Worm (Caenorhabditis elegans) whole organism, midembryonic: ENCODE results near the gene exos-8.

Experiments
- T22C8.4 ChIP-seq: fragments of 200-800 bp; sonication (Bioruptor generic); IDR thresholded peaks from 2 replicates; pipeline ENCODE4 v1.3.6; 2022; ENCODE audit warnings: missing genetic modification characterization, missing compliant biosample characterization
- cog-1 ChIP-seq: sonication (generic microtip); optimal IDR thresholded peaks from 2 replicates; lab custom pipeline; 2016; ENCODE audit warnings: missing genetic modification characterization, missing compliant biosample characterization
- flt-1 ChIP-seq: fragments of 200-800 bp; sonication (Bioruptor generic); IDR thresholded peaks from 2 replicates; pipeline ENCODE4 v1.3.6; 2022; ENCODE audit warnings: missing genetic modification characterization, missing compliant biosample characterization
- klf-2 ChIP-seq: fragments of 200-800 bp; sonication (Bioruptor generic); conservative IDR thresholded peaks from 2 replicates; pipeline ENCODE4 v1.3.6; 2022; ENCODE audit warnings: missing genetic modification reagents, missing genetic modification characterization, missing compliant biosample characterization
- med-1 ChIP-seq: sonication (generic microtip); optimal IDR thresholded peaks from 2 replicates; lab custom pipeline; 2017; ENCODE audit warnings: missing genetic modification characterization, mild to moderate bottlenecking, missing compliant biosample characterization, antibody characterized with exemption, missing genetic modification reagents; ENCODE audit not compliant: insufficient read depth
- ref-1 ChIP-seq: fragments of 200-800 bp; sonication (Bioruptor generic); conservative IDR thresholded peaks from 2 replicates; pipeline ENCODE4 v1.3.6; 2022; ENCODE audit warnings: missing genetic modification reagents, missing genetic modification characterization, missing compliant biosample characterization
- tab-1 ChIP-seq: fragments of 200-800 bp; sonication (Bioruptor generic); IDR thresholded peaks from 2 replicates; pipeline ENCODE4 v1.3.6; 2022; ENCODE audit warnings: missing genetic modification characterization, missing compliant biosample characterization
- ztf-23 ChIP-seq: fragments of 200-800 bp; sonication (Bioruptor generic); IDR thresholded peaks from 2 replicates; pipeline ENCODE4 v1.3.6; 2022; ENCODE audit warnings: missing genetic modification reagents, missing genetic modification characterization, missing compliant biosample characterization
- ztf-29 ChIP-seq: fragments of 200-800 bp; sonication (Bioruptor generic); IDR thresholded peaks from 2 replicates; pipeline ENCODE4 v1.3.6; 2022; ENCODE audit warnings: missing genetic modification reagents, missing genetic modification characterization, missing compliant biosample characterization

The exos-8 gene

DNA sequence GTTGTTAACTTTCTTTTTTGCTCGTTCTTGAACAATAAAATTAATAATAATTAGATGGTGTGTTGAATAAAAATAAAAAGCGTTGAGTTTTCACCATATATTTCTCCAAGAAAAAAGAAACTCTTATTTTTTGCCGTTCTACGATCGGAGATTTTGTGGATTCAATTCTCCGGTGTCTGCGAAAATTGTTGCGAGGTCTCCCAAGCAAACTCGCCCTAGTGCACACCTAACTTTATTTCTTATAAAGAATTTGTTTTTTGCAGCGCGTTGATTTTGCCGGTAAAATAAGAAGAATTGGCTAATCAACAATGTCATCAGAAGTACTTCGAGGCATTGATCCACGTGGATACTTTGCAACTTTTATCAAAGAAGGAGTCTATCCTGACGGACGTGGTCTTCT is at the start of gene exos-8:
exos-8 (plus strand) TSS at position 264 of the 400 bp plus-strand sequence.
- TF ChIP-seq cog-1 (tag; lab: Kevin White, UChicago) (peak; percentile 41), med-1 (GFP tag; lab: Kevin White, UChicago) (no peak), tab-1 (GFP tag; lab: Robert Waterston, UW) (0 out of 2 replicates have a peak, but pooled peaks have one; percentile 20), ref-1 (GFP tag; lab: Robert Waterston, UW) (no peak), ztf-29 (GFP tag; lab: Robert Waterston, UW) (0 out of 2 replicates have a peak, but pooled peaks have one; percentile 34), flt-1 (peak; percentile 77; the same call in 1 of the 2 replicates), T22C8.4 (GFP tag; lab: Robert Waterston, UW) (no peak), ztf-23 (GFP tag; lab: Robert Waterston, UW) (no peak), klf-2 (peak; percentile 64; the same call in 1 of the 2 replicates)

DNA sequence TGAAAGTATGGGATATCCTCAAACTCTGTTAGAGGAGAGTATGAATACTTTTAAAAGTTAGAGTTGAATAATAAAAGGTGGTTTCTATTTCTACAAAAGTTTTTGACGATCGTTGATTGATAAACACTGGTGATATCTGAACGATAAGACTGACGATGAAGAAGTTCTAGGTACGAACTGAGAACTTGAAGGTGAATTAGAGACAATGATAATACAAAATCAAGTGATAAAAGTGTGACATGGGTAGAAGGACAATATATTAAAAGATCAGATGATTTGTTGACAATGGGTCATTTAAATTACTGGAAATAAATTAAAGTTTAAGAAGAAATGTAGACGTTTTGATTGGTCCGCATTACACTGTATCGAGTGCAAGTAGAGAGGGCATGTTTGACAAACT is 46.1 kb upstream of the exos-8 start, which contains the start of gene C18H9.5:
C18H9.5 (minus strand) TSS at position 179 of the 400 bp plus-strand sequence.
- TF ChIP-seq T22C8.4 (GFP tag; lab: Robert Waterston, UW), result no peak
- no peak for TF ChIP-seq tab-1 (GFP tag; lab: Robert Waterston, UW)
- TF ChIP-seq ref-1 (GFP tag; lab: Robert Waterston, UW), result no peak
- no peak for TF ChIP-seq med-1 (GFP tag; lab: Kevin White, UChicago)

DNA sequence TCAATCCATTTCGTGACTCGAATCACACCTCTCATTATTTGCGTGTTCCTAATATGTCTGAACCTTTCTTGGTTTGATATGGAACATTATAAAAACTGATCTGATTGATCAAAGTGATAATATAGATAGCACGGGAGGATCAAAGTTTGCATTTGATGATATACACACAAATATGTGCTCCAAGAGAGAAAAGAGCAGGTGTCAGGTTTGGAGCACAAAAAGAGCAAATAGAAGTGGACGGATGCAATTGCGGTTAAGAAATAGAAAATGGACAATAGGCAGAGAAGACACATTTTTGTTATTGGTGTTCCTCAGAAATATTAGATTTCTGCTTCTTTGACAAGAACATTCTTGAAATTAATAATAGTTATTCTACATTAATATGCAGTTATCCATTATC is 42.7 kb upstream of the exos-8 start, which contains the start of gene C18H9.1:
C18H9.1 (plus strand) TSS at position 301 of the 400 bp plus-strand sequence.
- TF ChIP-seq cog-1 (tag; lab: Kevin White, UChicago), result no peak
- no peak for TF ChIP-seq tab-1 (GFP tag; lab: Robert Waterston, UW)
- no peak for TF ChIP-seq med-1 (GFP tag; lab: Kevin White, UChicago)
- no peak for TF ChIP-seq ref-1 (GFP tag; lab: Robert Waterston, UW)
- no peak for TF ChIP-seq flt-1
- no peak for TF ChIP-seq ztf-23 (GFP tag; lab: Robert Waterston, UW)
- no peak for TF ChIP-seq T22C8.4 (GFP tag; lab: Robert Waterston, UW)

DNA sequence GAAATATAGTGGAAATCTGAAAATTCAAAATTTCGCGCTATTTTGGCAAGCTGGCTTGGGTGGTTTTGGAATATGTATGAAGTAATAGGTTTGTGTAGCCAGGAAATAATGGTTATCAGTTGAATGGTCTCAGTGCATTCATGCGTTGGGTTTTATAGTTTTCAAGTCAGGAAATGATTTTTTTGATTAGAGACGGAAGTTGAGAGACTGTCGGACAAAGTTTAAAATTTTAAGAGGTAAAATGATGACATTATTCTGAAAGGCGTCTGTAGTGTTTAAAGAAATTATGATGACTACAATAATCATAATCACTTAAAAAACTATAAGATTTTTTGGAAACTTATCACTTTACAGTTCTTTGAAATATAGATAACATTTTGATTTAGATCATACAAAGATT is 40.0 kb upstream of the exos-8 start, which contains the start of gene C18H9.6:
C18H9.6 (minus strand) TSS at position 129 of the 400 bp plus-strand sequence.
- TF ChIP-seq flt-1 (no peak), tab-1 (GFP tag; lab: Robert Waterston, UW) (no peak), ztf-23 (GFP tag; lab: Robert Waterston, UW) (no peak), cog-1 (tag; lab: Kevin White, UChicago) (no peak), klf-2 (no peak), ref-1 (GFP tag; lab: Robert Waterston, UW) (no peak), T22C8.4 (GFP tag; lab: Robert Waterston, UW) (no peak), ztf-29 (GFP tag; lab: Robert Waterston, UW) (no peak), med-1 (GFP tag; lab: Kevin White, UChicago) (no peak)

DNA sequence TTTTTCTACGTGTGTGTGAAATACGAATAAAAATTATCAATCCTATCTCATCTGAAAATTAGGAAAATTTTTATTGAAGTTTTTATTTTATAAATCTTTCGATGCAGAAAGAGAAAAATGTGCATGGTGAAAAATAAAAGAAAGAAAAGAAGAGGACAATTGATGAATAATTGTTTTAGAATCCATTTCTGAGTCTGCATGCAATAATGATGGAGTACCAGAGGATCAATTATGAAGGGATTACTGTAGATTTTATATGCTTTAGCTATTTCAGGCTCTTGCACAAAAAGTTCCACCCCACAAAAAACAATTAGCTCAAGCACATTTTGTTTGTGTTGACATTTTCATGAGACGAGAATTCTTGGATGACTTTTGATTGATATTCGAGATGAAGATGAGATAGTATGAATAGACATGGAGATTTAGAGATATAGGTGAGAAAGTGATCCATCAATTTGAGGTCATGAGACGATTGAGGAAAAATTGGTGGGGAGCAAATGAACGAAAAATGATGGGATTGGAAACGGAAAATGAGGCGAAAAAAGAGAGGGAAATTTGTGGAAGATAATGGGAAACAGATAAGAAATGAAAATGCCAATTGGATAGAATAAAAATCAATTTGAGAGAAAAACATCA is 35.8 kb upstream of the exos-8 start, which contains the start of gene rpy-1:
rpy-1 (minus strand) TSS at position 51 of the 636 bp plus-strand sequence.
- TF ChIP-seq ref-1 (GFP tag; lab: Robert Waterston, UW) (no peak), klf-2 (no peak), flt-1 (no peak), ztf-23 (GFP tag; lab: Robert Waterston, UW) (no peak), tab-1 (GFP tag; lab: Robert Waterston, UW) (no peak), ztf-29 (GFP tag; lab: Robert Waterston, UW) (no peak), cog-1 (tag; lab: Kevin White, UChicago) (no peak), med-1 (GFP tag; lab: Kevin White, UChicago) (no peak), T22C8.4 (GFP tag; lab: Robert Waterston, UW) (no peak)

DNA sequence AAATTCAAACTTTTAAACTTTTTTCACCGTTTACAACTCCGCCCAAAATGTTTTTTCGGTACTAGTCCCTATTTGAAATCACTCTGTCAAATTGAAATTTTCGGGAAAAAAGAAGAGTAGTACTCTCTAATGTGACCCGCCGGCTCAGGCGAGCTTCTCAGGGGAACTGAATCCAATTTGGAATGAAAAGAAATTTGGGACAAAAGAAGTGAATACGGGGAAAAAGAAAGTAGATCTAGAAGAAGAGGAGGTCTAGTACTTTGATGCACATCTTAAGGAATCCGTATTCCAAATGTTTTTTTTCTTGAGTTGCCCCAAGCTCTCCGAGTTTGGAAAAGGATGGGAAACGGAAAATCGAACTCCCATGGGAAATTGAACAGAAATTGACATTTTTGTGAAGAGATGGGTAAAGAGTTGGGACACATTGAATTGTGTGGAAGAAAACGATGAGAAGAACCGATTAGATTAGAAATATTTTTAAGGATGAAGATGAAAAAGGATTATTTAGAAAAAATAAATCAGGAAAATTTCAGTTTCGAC is 34.9 kb upstream of the exos-8 start:
- no peak for TF ChIP-seq ztf-23 (GFP tag; lab: Robert Waterston, UW)
- TF ChIP-seq cog-1 (tag; lab: Kevin White, UChicago), result no peak
- no peak for TF ChIP-seq ztf-29 (GFP tag; lab: Robert Waterston, UW)
- TF ChIP-seq tab-1 (GFP tag; lab: Robert Waterston, UW), result no peak
- no peak for TF ChIP-seq klf-2
- no peak for TF ChIP-seq ref-1 (GFP tag; lab: Robert Waterston, UW)
- no peak for TF ChIP-seq flt-1
- TF ChIP-seq med-1 (GFP tag; lab: Kevin White, UChicago), result no peak
- no peak for TF ChIP-seq T22C8.4 (GFP tag; lab: Robert Waterston, UW)

DNA sequence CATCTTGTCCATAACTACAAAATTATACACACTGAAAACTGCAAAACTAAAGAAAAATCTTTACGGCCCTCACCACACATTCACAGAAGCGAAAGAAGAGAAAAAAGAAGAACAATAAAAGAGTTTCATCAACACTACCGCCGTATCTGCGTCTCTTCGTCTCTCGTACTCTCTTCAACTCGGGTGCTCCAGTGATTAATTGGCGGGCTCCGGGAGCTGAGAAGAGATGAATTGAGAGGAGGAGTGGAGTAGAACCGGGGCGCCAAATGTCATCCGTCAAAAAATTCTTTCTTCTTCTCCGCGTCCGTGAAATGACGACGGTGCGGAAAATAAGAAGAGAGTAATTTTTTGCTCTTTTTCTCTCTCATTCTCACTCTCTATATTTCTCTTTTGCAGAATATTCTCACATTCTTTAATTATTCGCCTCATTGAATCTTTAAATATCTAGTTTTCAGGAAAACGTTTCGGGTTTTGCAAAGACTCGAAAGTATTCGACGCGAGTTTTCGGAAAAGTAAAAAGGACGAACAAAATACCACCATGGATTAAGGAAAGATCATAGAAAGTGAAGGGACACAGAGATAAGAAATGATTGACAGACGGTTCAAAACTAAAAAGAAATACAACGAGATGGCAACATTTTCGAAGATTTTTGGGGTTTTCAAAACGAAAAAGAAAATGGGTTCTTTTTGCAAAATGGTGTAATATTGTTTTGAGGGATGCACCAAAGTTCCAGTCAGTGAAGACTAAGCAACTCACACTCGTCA is 33.8 kb upstream of the exos-8 start:
- TF ChIP-seq ref-1 (GFP tag; lab: Robert Waterston, UW) (no peak), med-1 (GFP tag; lab: Kevin White, UChicago) (no peak), T22C8.4 (GFP tag; lab: Robert Waterston, UW) (no peak), ztf-23 (GFP tag; lab: Robert Waterston, UW) (no peak), tab-1 (GFP tag; lab: Robert Waterston, UW) (no peak)

DNA sequence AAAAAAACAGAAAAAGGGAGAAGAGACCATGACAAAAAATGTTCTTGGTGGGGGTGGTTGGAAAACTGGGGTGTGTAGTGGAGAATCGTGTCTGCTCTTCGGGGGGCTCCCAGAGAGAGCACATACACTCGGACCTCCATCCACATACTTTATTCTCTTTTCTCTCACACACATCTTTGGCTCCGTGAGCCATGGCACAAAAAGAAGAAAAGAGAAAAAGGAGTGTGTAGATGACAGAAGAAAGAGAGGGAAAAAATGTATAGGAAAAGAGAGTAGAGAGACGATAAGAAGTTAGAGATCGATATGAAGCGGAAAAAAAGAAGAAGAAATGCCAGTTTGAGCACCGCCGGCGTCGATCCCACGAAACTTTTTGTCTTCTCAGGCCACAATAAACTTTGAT is 32.5 kb upstream of the exos-8 start:
- TF ChIP-seq ref-1 (GFP tag; lab: Robert Waterston, UW) (no peak), flt-1 (no peak), cog-1 (tag; lab: Kevin White, UChicago) (no peak), med-1 (GFP tag; lab: Kevin White, UChicago) (no peak), klf-2 (no peak), tab-1 (GFP tag; lab: Robert Waterston, UW) (no peak)
